Fruit fly (Drosophila melanogaster): Measurements from ENCODE around the gene CG15876.

- no peak for TF ChIP-seq CTCF (optimal IDR thresholded peaks at IDR 0.05)
- TF ChIP-seq CG8478 (optimal IDR thresholded peaks at IDR 0.05): no peak
These were observed 2.9 kb downstream of the CG15876 start for dm6 chr3L:4691775-4692174.
